Worm (Caenorhabditis elegans) whole organism, L1 larva: Measurements from ENCODE around the gene C44E12.1.

Source experiments
- ama-1 ChIP-seq: fragments of 150-350 bp; optimal IDR thresholded peaks from 2 replicates; lab custom pipeline; 2014
- blmp-1 ChIP-seq: fragments of 150-350 bp; optimal IDR thresholded peaks from 2 replicates; lab custom pipeline; 2014; ENCODE audit warnings: missing biosample characterization, missing genetic modification characterization
- egl-27 ChIP-seq, 2 experiments: fragments of 150-350 bp in 1 of 2; sonication (generic microtip); optimal IDR thresholded peaks; 3 replicates each; lab custom pipeline; 2017 to 2018; ENCODE audit warnings: missing biosample characterization in 2 of 2, missing genetic modification characterization in 2 of 2, missing genetic modification reagents in 2 of 2
- fos-1 ChIP-seq: fragments of 150-350 bp; optimal IDR thresholded peaks from 2 replicates; lab custom pipeline; 2014; ENCODE audit warnings: missing biosample characterization, missing genetic modification characterization
- lin-14 ChIP-seq: fragments of 200-800 bp; sonication (Bioruptor generic); optimal IDR thresholded peaks from 2 replicates; lab custom pipeline; 2018; ENCODE audit warnings: mild to moderate bottlenecking, missing genetic modification characterization, moderate library complexity, missing compliant biosample characterization
- lir-3 ChIP-seq: sonication (generic microtip); optimal IDR thresholded peaks from 2 replicates; lab custom pipeline; 2016; ENCODE audit warnings: mild to moderate bottlenecking, missing genetic modification characterization, moderate library complexity, missing compliant biosample characterization; ENCODE audit not compliant: poor library complexity
- nhr-11 ChIP-seq: fragments of 150-350 bp; optimal IDR thresholded peaks from 2 replicates; lab custom pipeline; 2014; ENCODE audit warnings: missing biosample characterization, missing genetic modification characterization
- nhr-12 ChIP-seq: sonication (generic microtip); optimal IDR thresholded peaks from 2 replicates; lab custom pipeline; 2017; ENCODE audit warnings: missing biosample characterization, missing genetic modification characterization
- nhr-237 ChIP-seq: fragments of 150-350 bp; optimal IDR thresholded peaks from 2 replicates; lab custom pipeline; 2014; ENCODE audit warnings: missing biosample characterization, missing genetic modification characterization
- nhr-84 ChIP-seq: sonication (generic microtip); optimal IDR thresholded peaks from 2 replicates; lab custom pipeline; 2017; ENCODE audit warnings: missing biosample characterization, missing genetic modification characterization
- pag-3 ChIP-seq: sonication (generic microtip); optimal IDR thresholded peaks from 2 replicates; lab custom pipeline; 2017; ENCODE audit warnings: missing genetic modification characterization, mild to moderate bottlenecking, missing compliant biosample characterization, antibody characterized with exemption, borderline replicate concordance; ENCODE audit not compliant: insufficient read depth
- rnt-1 ChIP-seq: sonication (generic microtip); optimal IDR thresholded peaks from 2 replicates; lab custom pipeline; 2016; ENCODE audit warnings: mild to moderate bottlenecking, missing genetic modification characterization, moderate library complexity, missing compliant biosample characterization
- zip-4 ChIP-seq: fragments of 200-800 bp; sonication (Bioruptor generic); optimal IDR thresholded peaks from 2 replicates; lab custom pipeline; 2018; ENCODE audit warnings: mild to moderate bottlenecking, missing genetic modification characterization, moderate library complexity, missing compliant biosample characterization

ce11 chrX:7596627-7597026 lies at the start of gene C44E12.1:
- TF ChIP-seq nhr-237 (tag; lab: Kevin White, UChicago) (no peak), pag-3 (tag; lab: Kevin White, UChicago) (no peak), zip-4 (no peak), fos-1 (no peak), nhr-84 (tag; lab: Kevin White, UChicago) (no peak), nhr-12 (tag; lab: Kevin White, UChicago) (no peak), ama-1 (lab: Kevin White, UChicago) (no peak), rnt-1 (tag; lab: Kevin White, UChicago) (no peak), blmp-1 (tag; lab: Kevin White, UChicago) (no peak), nhr-11 (tag; lab: Kevin White, UChicago) (no peak), lir-3 (tag; lab: Kevin White, UChicago) (no peak), lin-14 (GFP tag; lab: Kevin White, UChicago) (peak; percentile 8), egl-27 (tag; optimal IDR thresholded peaks at IDR 0.05; lab: Kevin White, UChicago) (no peak)
